Worm (Caenorhabditis elegans) whole organism, L4 larva: Measurements from ENCODE around the gene F46C3.7.
A peak's percentile ranks its signal among the peaks of the same experiment; 100 is the strongest.

ENCODE experiments used
- D1046.2 ChIP-seq: fragments of 200-800 bp; sonication (Bioruptor generic); IDR thresholded peaks from 2 replicates; pipeline ENCODE4 v1.3.6; 2022; ENCODE audit warnings: missing genetic modification characterization, missing compliant biosample characterization
- F37D6.2 ChIP-seq: sonication (generic microtip); optimal IDR thresholded peaks from 2 replicates; lab custom pipeline; 2016; ENCODE audit warnings: mild to moderate bottlenecking, missing genetic modification characterization, missing compliant biosample characterization
- Y48G9A.11 ChIP-seq: fragments of 200-800 bp; sonication (Bioruptor generic); IDR thresholded peaks from 2 replicates; pipeline ENCODE4 v1.3.6; 2022; ENCODE audit warnings: missing genetic modification reagents, missing genetic modification characterization, missing compliant biosample characterization
- ZK337.2 ChIP-seq: fragments of 200-800 bp; sonication (Bioruptor generic); IDR thresholded peaks from 2 replicates; pipeline ENCODE4 v1.3.6; 2022; ENCODE audit warnings: missing genetic modification reagents, missing genetic modification characterization, missing compliant biosample characterization
- aha-1 ChIP-seq: fragments of 150-350 bp; peaks from one replicate; lab custom pipeline; 2014; ENCODE audit warnings: missing biosample characterization, missing genetic modification characterization
- ama-1 ChIP-seq: fragments of 150-350 bp; optimal IDR thresholded peaks from 2 replicates; lab custom pipeline; 2014; ENCODE audit warnings: inconsistent platforms, mixed read lengths
- ceh-28 ChIP-seq: fragments of 150-350 bp; optimal IDR thresholded peaks from 2 replicates; lab custom pipeline; 2014; ENCODE audit warnings: missing biosample characterization, missing genetic modification reagents, missing genetic modification characterization
- ceh-32 ChIP-seq: sonication (generic microtip); optimal IDR thresholded peaks from 2 replicates; lab custom pipeline; 2016; ENCODE audit warnings: mild to moderate bottlenecking, missing genetic modification characterization, missing compliant biosample characterization; ENCODE audit not compliant: poor library complexity
- ceh-44 ChIP-seq: fragments of 200-800 bp; sonication (Bioruptor generic); IDR thresholded peaks from 2 replicates; pipeline ENCODE4 v1.3.6; 2022; ENCODE audit warnings: missing genetic modification reagents, missing genetic modification characterization, missing compliant biosample characterization
- ceh-62 ChIP-seq: sonication (generic microtip); optimal IDR thresholded peaks from 2 replicates; lab custom pipeline; 2017; ENCODE audit warnings: missing biosample characterization, missing genetic modification characterization
- ces-1 ChIP-seq: fragments of 150-350 bp; sonication (generic microtip); optimal IDR thresholded peaks from 4 replicates; lab custom pipeline; 2014; ENCODE audit warnings: missing biosample characterization, missing genetic modification reagents, missing genetic modification characterization
- ctbp-1 ChIP-seq: fragments of 200-800 bp; sonication (Bioruptor generic); IDR thresholded peaks from 2 replicates; pipeline ENCODE4 v1.3.6; 2022; ENCODE audit warnings: missing genetic modification reagents, missing genetic modification characterization, missing compliant biosample characterization
- daf-16 ChIP-seq, 3 experiments: sonication (generic microtip); optimal IDR thresholded peaks; 2 replicates each; lab custom pipeline; 2016 to 2017; ENCODE audit warnings: missing genetic modification characterization in 3 of 3, missing genetic modification reagents in 3 of 3, mild to moderate bottlenecking in 2 of 3, missing compliant biosample characterization in 2 of 3, missing biosample characterization in 1 of 3, moderate library complexity in 1 of 3
- dmd-6 ChIP-seq: fragments of 200-800 bp; sonication (Bioruptor generic); IDR thresholded peaks from 2 replicates; pipeline ENCODE4 v1.3.6; 2022; ENCODE audit warnings: missing genetic modification reagents, missing genetic modification characterization, missing compliant biosample characterization
- dve-1 ChIP-seq: sonication (generic microtip); optimal IDR thresholded peaks from 2 replicates; lab custom pipeline; 2017; ENCODE audit warnings: antibody characterized with exemption, mild to moderate bottlenecking, missing genetic modification characterization, missing compliant biosample characterization; ENCODE audit not compliant: insufficient read depth
- egl-27 ChIP-seq: sonication (generic microtip); optimal IDR thresholded peaks from 3 replicates; lab custom pipeline; 2017; ENCODE audit warnings: missing biosample characterization, missing genetic modification reagents, missing genetic modification characterization
- egl-43 ChIP-seq: fragments of 200-800 bp; sonication (Bioruptor generic); IDR thresholded peaks from 2 replicates; pipeline ENCODE4 v1.3.6; 2022; ENCODE audit warnings: missing genetic modification reagents, missing genetic modification characterization, missing compliant biosample characterization
- fkh-10 ChIP-seq: fragments of 150-350 bp; optimal IDR thresholded peaks from 2 replicates; lab custom pipeline; 2014; ENCODE audit warnings: missing biosample characterization, missing genetic modification reagents, missing genetic modification characterization
- hif-1 ChIP-seq, 2 experiments: sonication (generic microtip); optimal IDR thresholded peaks; 2 replicates each; lab custom pipeline; 2016 to 2017; ENCODE audit warnings: missing compliant biosample characterization in 2 of 2, missing genetic modification characterization in 2 of 2, missing genetic modification reagents in 2 of 2, missing genotype in 2 of 2, mild to moderate bottlenecking in 1 of 2
- hlh-11 ChIP-seq: fragments of 200-800 bp; sonication (Bioruptor generic); optimal IDR thresholded peaks from 2 replicates; lab custom pipeline; 2018; ENCODE audit warnings: mild to moderate bottlenecking, missing genetic modification characterization, missing compliant biosample characterization
- jun-1 ChIP-seq: fragments of 150-350 bp; optimal IDR thresholded peaks from 2 replicates; lab custom pipeline; 2014; ENCODE audit warnings: missing biosample characterization, missing genetic modification reagents, missing genetic modification characterization
- lin-13 ChIP-seq: fragments of 150-350 bp; optimal IDR thresholded peaks from 2 replicates; lab custom pipeline; 2014; ENCODE audit warnings: missing biosample characterization, missing genetic modification reagents, missing genetic modification characterization
- lin-29 ChIP-seq: fragments of 200-800 bp; sonication (Bioruptor generic); IDR thresholded peaks from 2 replicates; pipeline ENCODE4 v1.3.6; 2022; ENCODE audit warnings: missing genetic modification reagents, missing genetic modification characterization, missing compliant biosample characterization
- lin-38 ChIP-seq: fragments of 200-800 bp; sonication (Bioruptor generic); IDR thresholded peaks from 2 replicates; pipeline ENCODE4 v1.3.6; 2022; ENCODE audit warnings: missing genetic modification reagents, missing genetic modification characterization, missing compliant biosample characterization
- madf-9 ChIP-seq: fragments of 200-800 bp; sonication (Bioruptor generic); conservative IDR thresholded peaks from 2 replicates; pipeline ENCODE4 v1.3.6; 2022; ENCODE audit warnings: missing genetic modification reagents, missing genetic modification characterization, missing compliant biosample characterization
- mdl-1 ChIP-seq, 2 experiments: fragments of 150-350 bp in 1 of 2; sonication (generic microtip) in 1 of 2; optimal IDR thresholded peaks; 2 replicates each; lab custom pipeline; 2014 to 2017; ENCODE audit warnings: missing biosample characterization in 2 of 2, missing genetic modification characterization in 2 of 2
- mep-1 ChIP-seq: fragments of 150-350 bp; sonication (generic microtip); optimal IDR thresholded peaks from 3 replicates; lab custom pipeline; 2014; ENCODE audit warnings: missing biosample characterization, missing genetic modification characterization
- mes-2 ChIP-seq: sonication (generic microtip); optimal IDR thresholded peaks from 2 replicates; lab custom pipeline; 2016; ENCODE audit warnings: missing genotype, mild to moderate bottlenecking, missing genetic modification characterization, missing compliant biosample characterization; ENCODE audit not compliant: poor library complexity, severe bottlenecking
- mxl-3 ChIP-seq: fragments of 200-800 bp; sonication (Bioruptor generic); optimal IDR thresholded peaks from 2 replicates; lab custom pipeline; 2018; ENCODE audit warnings: mild to moderate bottlenecking, missing genetic modification characterization, missing compliant biosample characterization
- nhr-10 ChIP-seq: fragments of 150-350 bp; optimal IDR thresholded peaks from 2 replicates; lab custom pipeline; 2014; ENCODE audit warnings: missing biosample characterization, missing genetic modification characterization
- nhr-25 ChIP-seq: sonication (generic microtip); optimal IDR thresholded peaks from 2 replicates; lab custom pipeline; 2017; ENCODE audit warnings: missing genetic modification characterization, mild to moderate bottlenecking, missing compliant biosample characterization, antibody characterized with exemption, moderate library complexity, borderline replicate concordance; ENCODE audit not compliant: insufficient read depth
- nhr-28 ChIP-seq: fragments of 150-350 bp; optimal IDR thresholded peaks from 2 replicates; lab custom pipeline; 2014; ENCODE audit warnings: missing biosample characterization, missing genetic modification characterization
- nhr-42 ChIP-seq: fragments of 200-800 bp; sonication (Bioruptor generic); IDR thresholded peaks from 2 replicates; pipeline ENCODE4 v1.3.6; 2022; ENCODE audit warnings: missing genetic modification characterization, missing compliant biosample characterization
- nhr-6 ChIP-seq: fragments of 150-350 bp; optimal IDR thresholded peaks from 2 replicates; lab custom pipeline; 2014; ENCODE audit warnings: missing biosample characterization, missing genetic modification characterization
- nhr-77 ChIP-seq: fragments of 150-350 bp; optimal IDR thresholded peaks from 2 replicates; lab custom pipeline; 2014; ENCODE audit warnings: missing biosample characterization, missing genetic modification characterization
- pha-4 ChIP-seq, 2 experiments: fragments of 150-350 bp in 1 of 2; fragments of 200-800 bp in 1 of 2; sonication (Bioruptor generic) in 1 of 2; IDR thresholded peaks in 1 of 2; optimal IDR thresholded peaks in 1 of 2; 2 replicates each; pipeline versions ENCODE4 v1.3.6 to Lab custom; 2014 to 2022; ENCODE audit warnings: missing genetic modification characterization in 2 of 2, missing genetic modification reagents in 2 of 2, missing biosample characterization in 1 of 2, missing compliant biosample characterization in 1 of 2
- pqm-1 ChIP-seq: sonication (generic microtip); optimal IDR thresholded peaks from 2 replicates; lab custom pipeline; 2017; ENCODE audit warnings: missing biosample characterization, missing genetic modification characterization
- rbr-2 ChIP-seq: sonication (generic microtip); optimal IDR thresholded peaks from 2 replicates; lab custom pipeline; 2016; ENCODE audit warnings: missing genotype, missing genetic modification characterization, missing compliant biosample characterization
- sdz-12 ChIP-seq: fragments of 200-800 bp; sonication (Bioruptor generic); optimal IDR thresholded peaks from 2 replicates; lab custom pipeline; 2018; ENCODE audit warnings: mild to moderate bottlenecking, missing genetic modification characterization, missing compliant biosample characterization
- tag-97 ChIP-seq: fragments of 200-800 bp; sonication (Bioruptor generic); IDR thresholded peaks from 2 replicates; pipeline ENCODE4 v1.3.6; 2022; ENCODE audit warnings: missing genetic modification characterization, missing compliant biosample characterization
- unc-62 ChIP-seq, 3 experiments: fragments of 150-350 bp in 1 of 3; sonication (generic microtip); optimal IDR thresholded peaks in 2 of 3; peaks in 1 of 3; 1 replicate in 1 of 3; 2 replicates in 2 of 3; lab custom pipeline; 2014 to 2017; ENCODE audit warnings: missing biosample characterization in 3 of 3, missing genetic modification characterization in 3 of 3, missing genetic modification reagents in 3 of 3, missing genotype in 1 of 3
- vab-7 ChIP-seq: fragments of 200-800 bp; sonication (Bioruptor generic); IDR thresholded peaks from 2 replicates; pipeline ENCODE4 v1.3.6; 2022; ENCODE audit warnings: missing genetic modification reagents, missing genetic modification characterization, missing compliant biosample characterization
- zag-1 ChIP-seq: fragments of 150-350 bp; optimal IDR thresholded peaks from 2 replicates; lab custom pipeline; 2014; ENCODE audit warnings: missing biosample characterization, missing genetic modification characterization
- zip-11 ChIP-seq: fragments of 200-800 bp; sonication (Bioruptor generic); IDR thresholded peaks from 2 replicates; pipeline ENCODE4 v1.3.6; 2022; ENCODE audit warnings: missing genetic modification characterization, missing compliant biosample characterization

F46C3.7 gene

DNA sequence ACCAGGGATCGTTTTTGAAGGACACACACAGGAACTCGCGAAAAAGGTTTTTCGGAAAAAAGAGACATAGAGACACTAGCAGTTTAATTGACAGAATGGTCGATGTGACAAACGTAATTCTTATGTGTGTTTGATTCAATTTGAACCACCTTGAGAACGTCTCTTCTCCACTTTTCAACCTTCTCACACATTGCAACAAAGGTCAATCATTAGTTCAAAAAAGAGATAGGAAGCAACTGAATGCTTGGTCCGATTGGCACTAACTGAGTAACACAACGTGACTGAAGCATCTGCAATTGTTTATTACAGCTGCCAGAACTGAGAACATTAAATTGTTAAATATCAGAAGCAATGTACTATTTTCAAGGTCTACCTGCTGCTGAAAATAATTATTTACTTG, 22.3 kb downstream of the F46C3.7 start:
- TF ChIP-seq mxl-3 (GFP tag; lab: Kevin White, UChicago) = peak; percentile 1
- no peak for TF ChIP-seq rbr-2 (tag; lab: Kevin White, UChicago)
- no peak for TF ChIP-seq Y48G9A.11 (GFP tag; lab: Robert Waterston, UW)
- TF ChIP-seq vab-7 (GFP tag; lab: Robert Waterston, UW) = no peak
- TF ChIP-seq tag-97 (GFP tag; lab: Robert Waterston, UW) = no peak
- TF ChIP-seq pqm-1 (tag; lab: Kevin White, UChicago) = no peak
- no peak for TF ChIP-seq ceh-28
- TF ChIP-seq nhr-25 (tag; lab: Kevin White, UChicago) = no peak
- TF ChIP-seq ces-1 (GFP tag; lab: Kevin White, UChicago) = no peak
- no peak for TF ChIP-seq dve-1 (tag; lab: Kevin White, UChicago)
- no peak for TF ChIP-seq ctbp-1 (GFP tag; lab: Robert Waterston, UW)
- TF ChIP-seq nhr-42 = no peak
- peak; percentile 9 for TF ChIP-seq mep-1 (tag; lab: Kevin White, UChicago)
- TF ChIP-seq lin-13 (GFP tag; lab: Kevin White, UChicago) = no peak
- no peak for TF ChIP-seq fkh-10 (GFP tag; lab: Kevin White, UChicago)
- TF ChIP-seq egl-27 (tag; lab: Kevin White, UChicago) = no peak
- no peak for TF ChIP-seq D1046.2 (GFP tag; lab: Robert Waterston, UW)
- no peak for TF ChIP-seq F37D6.2 (tag; lab: Kevin White, UChicago)
- no peak for TF ChIP-seq mes-2 (tag; lab: Kevin White, UChicago)
- no peak for TF ChIP-seq nhr-6 (tag; lab: Kevin White, UChicago)
- no peak for TF ChIP-seq lin-38 (GFP tag; lab: Robert Waterston, UW)
- no peak for TF ChIP-seq ceh-32 (tag; lab: Kevin White, UChicago)
- TF ChIP-seq hlh-11 (tag; lab: Kevin White, UChicago) = no peak
- TF ChIP-seq zag-1 (tag; lab: Kevin White, UChicago) = no peak
- no peak for TF ChIP-seq ceh-44 (GFP tag; lab: Robert Waterston, UW)
- TF ChIP-seq zip-11 (GFP tag; lab: Robert Waterston, UW) = no peak
- no peak for TF ChIP-seq madf-9 (GFP tag; lab: Robert Waterston, UW)
- TF ChIP-seq jun-1 (tag; lab: Kevin White, UChicago) = no peak
- TF ChIP-seq egl-43 (GFP tag; lab: Robert Waterston, UW) = no peak
- TF ChIP-seq daf-16 (GFP tag; optimal IDR thresholded peaks at IDR 0.05; lab: Kevin White, UChicago) = no peak
- TF ChIP-seq daf-16 (tag; optimal IDR thresholded peaks at IDR 0.05; lab: Kevin White, UChicago) = no peak
- TF ChIP-seq pha-4 (GFP tag; IDR thresholded peaks at IDR 0.05; lab: Robert Waterston, UW) = no peak
- no peak for TF ChIP-seq pha-4 (tag; optimal IDR thresholded peaks at IDR 0.05; lab: Kevin White, UChicago)
- no peak for TF ChIP-seq ceh-62 (tag; lab: Kevin White, UChicago)
- TF ChIP-seq ama-1 (lab: Kevin White, UChicago) = no peak
- no peak for TF ChIP-seq sdz-12 (GFP tag; lab: Kevin White, UChicago)
- no peak for TF ChIP-seq nhr-28 (tag; lab: Kevin White, UChicago)
- peak; percentile 6; the same call in 1 of the 2 replicates for TF ChIP-seq dmd-6 (GFP tag; lab: Robert Waterston, UW)
- peak in 1 of 2 experiments; percentile 99 for TF ChIP-seq unc-62 (GFP tag; optimal IDR thresholded peaks at IDR 0.05 in 1 of 2; lab: Kevin White, UChicago)
- TF ChIP-seq unc-62 (tag; optimal IDR thresholded peaks at IDR 0.05; lab: Kevin White, UChicago) = no peak
- no peak for TF ChIP-seq lin-29
- TF ChIP-seq mdl-1 (tag; optimal IDR thresholded peaks at IDR 0.05; lab: Kevin White, UChicago) = no peak
- no peak for TF ChIP-seq ZK337.2 (GFP tag; lab: Robert Waterston, UW)
- no peak for TF ChIP-seq nhr-10
- TF ChIP-seq nhr-77 (tag; lab: Kevin White, UChicago) = no peak
- no peak for TF ChIP-seq hif-1 (tag; optimal IDR thresholded peaks at IDR 0.05; lab: Kevin White, UChicago)
- peak; percentile 92 for TF ChIP-seq aha-1 (tag; lab: Kevin White, UChicago)
